Worm (Caenorhabditis elegans) whole organism, L2 larva: ENCODE results near the gene nspe-6.

ENCODE experiments used
- R02D3.7 ChIP-seq: fragments of 150-350 bp; optimal IDR thresholded peaks from 2 replicates; lab custom pipeline; 2014; ENCODE audit warnings: missing biosample characterization, missing genetic modification characterization
- lin-11 ChIP-seq: fragments of 150-350 bp; sonication (generic microtip); optimal IDR thresholded peaks from 2 replicates; lab custom pipeline; 2014; ENCODE audit warnings: missing biosample characterization, missing genetic modification characterization, inconsistent platforms, mixed read lengths
- nhr-23 ChIP-seq: fragments of 150-350 bp; optimal IDR thresholded peaks from 2 replicates; lab custom pipeline; 2014; ENCODE audit warnings: missing biosample characterization, missing genetic modification reagents, missing genetic modification characterization
- nhr-77 ChIP-seq: fragments of 150-350 bp; optimal IDR thresholded peaks from 2 replicates; lab custom pipeline; 2014; ENCODE audit warnings: missing biosample characterization, missing genetic modification characterization
- skn-1 ChIP-seq: sonication (generic microtip); optimal IDR thresholded peaks from 2 replicates; lab custom pipeline; 2017; ENCODE audit warnings: missing biosample characterization, missing genetic modification characterization
- unc-62 ChIP-seq: fragments of 150-350 bp; optimal IDR thresholded peaks from 2 replicates; lab custom pipeline; 2014; ENCODE audit warnings: missing biosample characterization, missing genetic modification reagents, missing genetic modification characterization
- ztf-11 ChIP-seq: sonication (generic microtip); optimal IDR thresholded peaks from 2 replicates; lab custom pipeline; 2017; ENCODE audit warnings: missing biosample characterization, missing genetic modification characterization

DNA sequence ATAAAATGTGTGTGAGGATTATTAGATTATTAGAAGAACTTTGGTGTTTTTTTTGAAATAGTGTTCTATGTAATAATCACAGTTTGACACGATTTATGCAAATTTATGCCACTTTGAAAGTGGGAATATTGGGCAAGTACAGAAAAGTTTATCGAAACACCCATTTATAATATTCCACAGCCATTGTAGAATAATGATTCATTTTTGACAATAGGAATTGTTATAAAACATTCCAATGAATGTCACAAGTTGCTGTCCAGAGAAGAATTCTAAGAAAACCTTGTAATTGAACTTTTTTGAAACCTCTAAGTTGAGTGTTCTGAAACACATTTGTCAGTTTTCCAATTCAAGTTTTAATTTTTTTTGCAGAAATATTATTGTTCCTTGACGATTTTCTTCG is 3.8 kb downstream of the nspe-6 start, which contains the start of gene nspe-4:
- TF ChIP-seq skn-1 (tag; lab: Kevin White, UChicago) (no peak), R02D3.7 (tag; lab: Kevin White, UChicago) (no peak), unc-62 (no peak), nhr-23 (tag; lab: Kevin White, UChicago) (no peak), ztf-11 (no peak), nhr-77 (no peak), lin-11 (tag; lab: Kevin White, UChicago) (no peak)
